Fruit fly (Drosophila melanogaster) whole organism, embryonic: ENCODE data around the gene Argk1.
A peak's percentile ranks its signal among the peaks of the same experiment; 100 is the strongest.

Experiments
- Adf1 ChIP-seq: fragments of 200-800 bp; sonication (Bioruptor generic); IDR thresholded peaks from 2 replicates; pipeline ENCODE4 v1.3.6; 2022; ENCODE audit warnings: missing biosample characterization, missing genetic modification characterization
- B-H1 ChIP-seq: fragments of 200-800 bp; sonication (Bioruptor generic); IDR thresholded peaks from 3 replicates; pipeline ENCODE4 v1.3.6; 2022; ENCODE audit warnings: missing biosample characterization, missing genetic modification characterization
- BtbVII ChIP-seq: fragments of 200-800 bp; sonication (Bioruptor generic); optimal IDR thresholded peaks from 3 replicates; lab custom pipeline; 2017; ENCODE audit warnings: missing biosample characterization, mild to moderate bottlenecking, missing genetic modification characterization
- CG10321 ChIP-seq: fragments of 200-800 bp; sonication (Bioruptor generic); IDR thresholded peaks from 2 replicates; pipeline ENCODE4 v1.3.6; 2022; ENCODE audit warnings: missing biosample characterization, missing genetic modification characterization
- CG11085 ChIP-seq: fragments of 200-800 bp; sonication (Bioruptor generic); IDR thresholded peaks from 2 replicates; pipeline ENCODE4 v1.3.6; 2022; ENCODE audit warnings: missing biosample characterization, missing genetic modification characterization
- CG11504 ChIP-seq: fragments of 200-800 bp; sonication (Bioruptor generic); optimal IDR thresholded peaks from 3 replicates; lab custom pipeline; 2019; ENCODE audit warnings: missing biosample characterization, mild to moderate bottlenecking, missing genetic modification characterization, moderate library complexity
- CG15479 ChIP-seq: fragments of 200-800 bp; sonication (Bioruptor generic); optimal IDR thresholded peaks from 3 replicates; lab custom pipeline; 2019; ENCODE audit warnings: missing biosample characterization, mild to moderate bottlenecking, missing genetic modification characterization, moderate library complexity
- CG16813 ChIP-seq: fragments of 200-800 bp; sonication (Bioruptor generic); IDR thresholded peaks from 3 replicates; pipeline ENCODE4 v1.3.6; 2022; ENCODE audit warnings: missing biosample characterization, missing genetic modification characterization; ENCODE audit not compliant: partially characterized antibody
- CG17829 ChIP-seq: fragments of 200-800 bp; optimal IDR thresholded peaks from 2 replicates; lab custom pipeline; 2019; ENCODE audit warnings: missing biosample characterization, mild to moderate bottlenecking, missing genetic modification characterization, moderate library complexity
- CG1832 ChIP-seq: fragments of 200-800 bp; sonication (Bioruptor generic); optimal IDR thresholded peaks from 2 replicates; lab custom pipeline; 2017; ENCODE audit warnings: missing biosample characterization, mild to moderate bottlenecking, missing genetic modification characterization, inconsistent platforms
- CG6683 ChIP-seq: fragments of 200-800 bp; sonication (Bioruptor generic); optimal IDR thresholded peaks from 2 replicates; lab custom pipeline; 2017; ENCODE audit warnings: missing biosample characterization, mild to moderate bottlenecking, missing genetic modification characterization, missing genetic modification reagents
- CG6791 ChIP-seq: fragments of 200-800 bp; sonication (Bioruptor generic); IDR thresholded peaks from 3 replicates; pipeline ENCODE4 v1.3.6; 2022; ENCODE audit warnings: missing biosample characterization, missing genetic modification characterization; ENCODE audit not compliant: partially characterized antibody
- CG8281 ChIP-seq: fragments of 200-800 bp; sonication (Bioruptor generic); optimal IDR thresholded peaks from 2 replicates; lab custom pipeline; 2018; ENCODE audit warnings: missing biosample characterization, mild to moderate bottlenecking, missing genetic modification characterization, moderate library complexity
- CG8478 ChIP-seq: fragments of >200 bp; optimal IDR thresholded peaks from 2 replicates; lab custom pipeline; 2018
- Doc2 ChIP-seq: fragments of 200-800 bp; sonication (Bioruptor generic); IDR thresholded peaks from 2 replicates; pipeline ENCODE4 v1.3.6; 2022; ENCODE audit warnings: missing biosample characterization, missing genetic modification characterization
- Eip74EF ChIP-seq, 2 experiments: fragments of 200-800 bp in 1 of 2; fragments of >200 bp in 1 of 2; sonication (Bioruptor generic) in 1 of 2; optimal IDR thresholded peaks; 2 replicates each; lab custom pipeline; 2017 to 2019; ENCODE audit warnings: missing biosample characterization in 2 of 2, missing genetic modification characterization in 2 of 2, mild to moderate bottlenecking in 1 of 2, moderate library complexity in 1 of 2
- Hey ChIP-seq: fragments of 200-800 bp; sonication (Bioruptor generic); optimal IDR thresholded peaks from 3 replicates; lab custom pipeline; 2018; ENCODE audit warnings: missing biosample characterization, mild to moderate bottlenecking, missing genetic modification characterization
- Hmx ChIP-seq: fragments of 200-800 bp; sonication (Bioruptor generic); optimal IDR thresholded peaks from 2 replicates; lab custom pipeline; 2016; ENCODE audit warnings: missing biosample characterization, missing genetic modification characterization
- Max ChIP-seq: fragments of 200-800 bp; sonication (Bioruptor generic); optimal IDR thresholded peaks from 2 replicates; lab custom pipeline; 2016; ENCODE audit warnings: missing biosample characterization, mild to moderate bottlenecking, missing genetic modification characterization
- Nf-YA ChIP-seq: fragments of 200-800 bp; sonication (Bioruptor generic); IDR thresholded peaks from 2 replicates; pipeline ENCODE4 v1.3.6; 2022; ENCODE audit warnings: missing biosample characterization, missing genetic modification characterization
- Opbp ChIP-seq: fragments of 200-800 bp; sonication (Bioruptor generic); IDR thresholded peaks from 3 replicates; pipeline ENCODE4 v1.3.6; 2022; ENCODE audit warnings: missing biosample characterization, missing genetic modification characterization; ENCODE audit not compliant: partially characterized antibody
- Trl ChIP-seq, 3 experiments: fragments of >200 bp in 2 of 3; fragments of 200-800 bp in 1 of 3; sonication (Bioruptor generic) in 1 of 3; optimal IDR thresholded peaks; 2 replicates in 1 of 3; 3 replicates in 2 of 3; lab custom pipeline; 2016 to 2017; ENCODE audit warnings: missing biosample characterization in 1 of 3, missing genetic modification characterization in 1 of 3
- Xbp1 ChIP-seq: fragments of 200-800 bp; sonication (Bioruptor generic); optimal IDR thresholded peaks from 3 replicates; lab custom pipeline; 2016; ENCODE audit warnings: missing biosample characterization, mild to moderate bottlenecking, missing genetic modification characterization
- bcd ChIP-seq: fragments of 200-800 bp; sonication (Bioruptor generic); optimal IDR thresholded peaks from 2 replicates; lab custom pipeline; 2017; ENCODE audit warnings: missing biosample characterization, mild to moderate bottlenecking, missing genetic modification characterization
- cg ChIP-seq: fragments of 200-800 bp; sonication (Bioruptor generic); optimal IDR thresholded peaks from 3 replicates; lab custom pipeline; 2019; ENCODE audit warnings: missing biosample characterization, mild to moderate bottlenecking, missing genetic modification characterization, moderate library complexity
- chm ChIP-seq: fragments of 200-800 bp; sonication (Bioruptor generic); IDR thresholded peaks from 2 replicates; pipeline ENCODE4 v1.3.6; 2022; ENCODE audit warnings: missing biosample characterization, missing genetic modification characterization
- gt ChIP-seq: fragments of 200-800 bp; sonication (Bioruptor generic); IDR thresholded peaks from 2 replicates; pipeline ENCODE4 v1.3.6; 2022; ENCODE audit warnings: missing biosample characterization, missing genetic modification characterization
- lov ChIP-seq, 2 experiments: fragments of 200-800 bp in 1 of 2; fragments of >200 bp in 1 of 2; sonication (Bioruptor generic) in 1 of 2; IDR thresholded peaks in 1 of 2; optimal IDR thresholded peaks in 1 of 2; 2 replicates in 1 of 2; 3 replicates in 1 of 2; pipeline versions ENCODE4 v1.3.6 to Lab custom; 2017 to 2022; ENCODE audit warnings: missing biosample characterization in 1 of 2, missing genetic modification characterization in 1 of 2
- pnt ChIP-seq: fragments of 200-800 bp; sonication (Bioruptor generic); optimal IDR thresholded peaks from 3 replicates; lab custom pipeline; 2016; ENCODE audit warnings: missing biosample characterization, missing genetic modification characterization
- row ChIP-seq: fragments of 200-800 bp; sonication (Bioruptor generic); IDR thresholded peaks from 3 replicates; pipeline ENCODE4 v1.3.6; 2022; ENCODE audit warnings: missing biosample characterization, missing genetic modification characterization
- sd ChIP-seq: fragments of 200-800 bp; sonication (Bioruptor generic); optimal IDR thresholded peaks from 3 replicates; lab custom pipeline; 2018; ENCODE audit warnings: missing biosample characterization, mild to moderate bottlenecking, missing genetic modification characterization, moderate library complexity
- sna ChIP-seq: fragments of 200-800 bp; sonication (Bioruptor generic); IDR thresholded peaks from 2 replicates; pipeline ENCODE4 v1.3.6; 2022; ENCODE audit warnings: missing biosample characterization, missing genetic modification characterization; ENCODE audit not compliant: partially characterized antibody
- tll ChIP-seq, 2 experiments: fragments of 200-800 bp in 1 of 2; fragments of >200 bp in 1 of 2; sonication (Bioruptor generic) in 1 of 2; optimal IDR thresholded peaks; 2 replicates each; lab custom pipeline; 2017 to 2019; ENCODE audit warnings: missing biosample characterization in 2 of 2, missing genetic modification characterization in 2 of 2, mild to moderate bottlenecking in 1 of 2, moderate library complexity in 1 of 2
- twi ChIP-seq: fragments of 200-800 bp; optimal IDR thresholded peaks from 2 replicates; lab custom pipeline; 2019; ENCODE audit warnings: missing biosample characterization, mild to moderate bottlenecking, missing genetic modification characterization, moderate library complexity
- vnd ChIP-seq: fragments of 200-800 bp; sonication (Bioruptor generic); IDR thresholded peaks from 3 replicates; pipeline ENCODE4 v1.3.6; 2022; ENCODE audit warnings: missing biosample characterization, missing genetic modification characterization; ENCODE audit not compliant: partially characterized antibody
- zen ChIP-seq: fragments of 200-800 bp; sonication (Bioruptor generic); optimal IDR thresholded peaks from 3 replicates; lab custom pipeline; 2018; ENCODE audit warnings: missing biosample characterization, mild to moderate bottlenecking, missing genetic modification characterization, moderate library complexity
- zen2 ChIP-seq: fragments of 200-800 bp; sonication (Bioruptor generic); IDR thresholded peaks from 3 replicates; pipeline ENCODE4 v1.3.6; 2022; ENCODE audit warnings: missing biosample characterization, missing genetic modification characterization; ENCODE audit not compliant: partially characterized antibody

Argk1 gene

DNA sequence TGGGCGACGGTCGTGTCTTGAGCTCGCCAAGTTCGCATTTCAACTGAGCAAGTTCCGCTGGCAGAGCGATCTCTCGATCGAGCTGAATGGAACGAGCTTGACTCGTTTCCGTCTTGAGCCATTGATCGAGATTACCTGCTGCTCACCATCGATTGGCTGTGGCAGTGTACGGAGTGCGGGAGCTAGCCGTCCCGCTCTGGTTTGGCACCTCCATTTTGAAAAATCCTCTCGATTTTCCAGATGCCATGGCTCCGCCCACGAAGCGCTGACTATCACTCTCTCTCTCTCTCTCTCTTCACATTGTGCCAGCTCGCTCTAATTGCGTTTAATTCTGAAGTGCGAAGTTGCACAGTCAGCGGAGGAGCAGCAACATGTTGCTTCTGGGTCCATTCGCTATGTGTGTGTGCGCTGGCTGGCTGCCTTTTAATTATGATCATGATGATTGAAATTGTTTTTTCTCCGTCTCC, 46.6 kb downstream of the Argk1 start, which contains the start of gene Doc2 (continued):
- TF ChIP-seq CG8478 (lab: Kevin White, UChicago) (peak; percentile 80), twi (peak; percentile 4), vnd (GFP tag; lab: Robert Waterston, UW) (0 out of 3 replicates have a peak, but pooled peaks have one; percentile 14), CG6683 (no peak), Trl (optimal IDR thresholded peaks at IDR 0.05; lab: Kevin White, UChicago) (peak; percentile 34 to 49), Trl (GFP tag; optimal IDR thresholded peaks at IDR 0.05; lab: Kevin White, UChicago) (no peak), CG16813 (GFP tag; lab: Robert Waterston, UW) (no peak), pnt (GFP tag; lab: Kevin White, UChicago) (no peak), Xbp1 (GFP tag; lab: Kevin White, UChicago) (no peak), Nf-YA (GFP tag; lab: Robert Waterston, UW) (peak; percentile 96), zen (tag; lab: Kevin White, UChicago) (peak; percentile 81), CG17829 (peak; percentile 30), Max (GFP tag; lab: Kevin White, UChicago) (no peak), Adf1 (GFP tag; lab: Robert Waterston, UW) (0 out of 2 replicates have a peak, but pooled peaks have one; percentile 16), Eip74EF (GFP tag; optimal IDR thresholded peaks at IDR 0.05; lab: Kevin White, UChicago) (no peak), CG11504 (peak; percentile 79), chm (GFP tag; lab: Robert Waterston, UW) (peak; percentile 49; the same call in 1 of the 2 replicates), CG6791 (GFP tag; lab: Robert Waterston, UW) (peak; percentile 53; the same call in 1 of the 3 replicates), B-H1 (GFP tag; lab: Robert Waterston, UW) (no peak), Hey (tag; lab: Kevin White, UChicago) (no peak), sna (GFP tag; lab: Robert Waterston, UW) (0 out of 2 replicates have a peak, but pooled peaks have one; percentile 16), CG1832 (GFP tag; lab: Kevin White, UChicago) (peak; percentile 94), row (no peak), BtbVII (GFP tag; lab: Kevin White, UChicago) (no peak), Hmx (GFP tag; lab: Kevin White, UChicago) (no peak), bcd (GFP tag; lab: Kevin White, UChicago) (no peak), CG11085 (GFP tag; lab: Robert Waterston, UW) (no peak), zen2 (GFP tag; lab: Robert Waterston, UW) (peak; percentile 59; the same call in 2 of the 3 replicates), Opbp (GFP tag; lab: Robert Waterston, UW) (peak; percentile 43; the same call in 1 of the 3 replicates), cg (GFP tag; lab: Kevin White, UChicago) (peak; percentile 44), lov (optimal IDR thresholded peaks at IDR 0.05; lab: Kevin White, UChicago) (no peak), lov (GFP tag; IDR thresholded peaks at IDR 0.05; lab: Robert Waterston, UW) (0 out of 3 replicates have a peak, but pooled peaks have one; percentile 10), gt (no peak), CG10321 (GFP tag; lab: Robert Waterston, UW) (peak; percentile 97), CG8281 (tag; lab: Kevin White, UChicago) (no peak), sd (no peak)

DNA sequence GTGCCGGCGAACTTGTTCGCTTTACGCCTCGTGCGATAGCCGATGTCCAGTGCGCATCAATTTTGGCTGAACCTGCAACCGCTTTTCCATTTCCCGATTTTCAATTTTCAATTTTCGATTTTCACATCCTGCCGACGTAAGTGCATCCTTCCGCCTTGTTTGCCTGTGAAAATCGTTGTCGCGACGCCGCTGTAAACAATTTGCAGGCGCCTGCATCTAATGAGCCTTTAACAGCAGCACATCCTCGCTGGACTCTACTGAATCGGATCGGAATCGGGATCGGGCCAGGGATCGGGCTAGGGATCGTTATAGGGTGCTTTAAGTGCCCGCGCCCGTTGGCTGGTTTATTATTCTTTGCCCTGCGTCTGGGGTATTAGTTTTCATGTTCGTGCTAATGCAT, 48.4 kb downstream of the Argk1 start:
- TF ChIP-seq tll (GFP tag; optimal IDR thresholded peaks at IDR 0.05; lab: Kevin White, UChicago) (peak in 1 of 2 experiments; percentile 15), Doc2 (GFP tag; lab: Robert Waterston, UW) (no peak), CG15479 (GFP tag; lab: Kevin White, UChicago) (peak; percentile 43), zen (tag; lab: Kevin White, UChicago) (peak; percentile 96)
- TF ChIP-seq, all 482 proteins: peak for 3
